Worm (Caenorhabditis elegans): ENCODE measurements around the gene C08B6.3.

DNA sequence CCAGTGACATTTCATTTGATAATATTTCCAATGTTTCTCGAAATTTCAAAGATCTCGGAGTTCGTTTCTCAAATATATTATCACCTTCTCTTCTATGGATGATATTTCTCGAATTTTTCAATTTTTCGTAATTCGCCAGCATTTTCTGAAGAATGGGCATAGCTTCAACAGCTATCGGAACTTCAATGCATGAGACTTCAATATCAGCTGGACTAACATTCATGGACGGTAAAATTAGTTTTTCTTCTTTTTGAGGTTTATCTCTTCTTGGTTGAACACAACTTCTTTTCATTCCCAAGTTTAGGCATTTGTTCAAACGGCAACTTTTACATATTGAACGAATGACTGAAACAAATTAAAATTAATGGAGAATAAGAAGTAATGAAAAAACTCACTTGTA is 31.2 kb downstream of the C08B6.3 start:
- no peak for TF ChIP-seq him-1 (tag; optimal IDR thresholded peaks at IDR 0.05)
- no peak for TF ChIP-seq dao-5 (tag; optimal IDR thresholded peaks at IDR 0.05)
- no peak for TF ChIP-seq W03F9.2 (tag; optimal IDR thresholded peaks at IDR 0.05)

Data from whole organism, L4/young adult.